Worm (Caenorhabditis elegans) whole organism, mixed stage, embryonic: ENCODE results near the gene sup-35.

Experiments used
- blmp-1 ChIP-seq: fragments of 150-350 bp; optimal IDR thresholded peaks from 2 replicates; lab custom pipeline; 2014; ENCODE audit warnings: missing biosample characterization, missing genetic modification characterization
- elt-3 ChIP-seq: fragments of 150-350 bp; optimal IDR thresholded peaks from 2 replicates; lab custom pipeline; 2014; ENCODE audit warnings: missing biosample characterization, missing genetic modification characterization
- flh-1 ChIP-seq: fragments of 200-800 bp; sonication (Bioruptor generic); optimal IDR thresholded peaks from 2 replicates; lab custom pipeline; 2018; ENCODE audit warnings: mild to moderate bottlenecking, missing genetic modification characterization, moderate library complexity, missing compliant biosample characterization
- lin-13 ChIP-seq: fragments of 150-350 bp; optimal IDR thresholded peaks from 2 replicates; lab custom pipeline; 2014; ENCODE audit warnings: missing biosample characterization, missing genetic modification characterization
- mab-5 ChIP-seq: fragments of 150-350 bp; optimal IDR thresholded peaks from 2 replicates; lab custom pipeline; 2014; ENCODE audit warnings: missing biosample characterization, missing genetic modification characterization
- mep-1 ChIP-seq: fragments of 150-350 bp; optimal IDR thresholded peaks from 2 replicates; lab custom pipeline; 2017; ENCODE audit warnings: missing biosample characterization, missing genetic modification reagents, missing genetic modification characterization, inconsistent platforms
- nhr-2 ChIP-seq: fragments of 150-350 bp; optimal IDR thresholded peaks from 2 replicates; lab custom pipeline; 2014; ENCODE audit warnings: missing biosample characterization, missing genetic modification characterization
- nhr-237 ChIP-seq: fragments of 150-350 bp; optimal IDR thresholded peaks from 2 replicates; lab custom pipeline; 2014; ENCODE audit warnings: missing biosample characterization, missing genetic modification characterization
- nhr-28 ChIP-seq: fragments of 150-350 bp; optimal IDR thresholded peaks from 2 replicates; lab custom pipeline; 2014; ENCODE audit warnings: missing biosample characterization, missing genetic modification characterization
- unc-62 ChIP-seq: fragments of 150-350 bp; optimal IDR thresholded peaks from 2 replicates; lab custom pipeline; 2014; ENCODE audit warnings: missing biosample characterization, missing genetic modification reagents, missing genetic modification characterization
- ztf-11 ChIP-seq: fragments of 150-350 bp; optimal IDR thresholded peaks from 2 replicates; lab custom pipeline; 2014; ENCODE audit warnings: missing biosample characterization, missing genetic modification characterization

- TF ChIP-seq nhr-2 (no peak), mep-1 (tag; lab: Kevin White, UChicago) (no peak), nhr-28 (no peak), lin-13 (tag; lab: Kevin White, UChicago) (no peak), mab-5 (tag; lab: Kevin White, UChicago) (no peak), flh-1 (GFP tag; lab: Kevin White, UChicago) (no peak), ztf-11 (tag; lab: Kevin White, UChicago) (no peak), blmp-1 (no peak), elt-3 (tag; lab: Kevin White, UChicago) (no peak), nhr-237 (tag; lab: Kevin White, UChicago) (no peak), unc-62 (no peak)
These were observed 5.2 kb downstream of the sup-35 start for ce11 chrIII:11113845-11114244.
